Worm (Caenorhabditis elegans): Measurements from ENCODE around the gene srx-60.

Gene srx-60

DNA sequence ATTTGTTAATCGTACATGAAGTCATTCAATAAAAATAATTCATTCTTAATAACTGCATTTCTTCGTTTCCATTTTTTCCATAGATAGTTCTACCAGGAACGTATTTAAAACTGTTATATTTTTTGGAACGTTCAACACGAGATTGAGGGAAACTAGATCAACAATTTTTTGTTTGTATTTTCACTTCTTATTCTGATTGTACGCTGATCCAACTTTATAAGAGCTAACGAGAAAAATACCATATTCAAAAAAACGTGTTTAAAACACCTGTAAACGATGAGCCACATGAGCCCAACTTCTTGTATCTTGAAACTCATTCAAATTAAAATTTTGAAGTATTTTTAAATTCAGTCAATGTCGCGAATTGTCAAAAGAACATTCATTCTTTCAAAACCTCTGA lies 15.9 kb downstream of the srx-60 start:
- TF ChIP-seq W03F9.2 (tag; optimal IDR thresholded peaks at IDR 0.05) (no peak), him-1 (tag; optimal IDR thresholded peaks at IDR 0.05) (no peak), dao-5 (tag; optimal IDR thresholded peaks at IDR 0.05) (no peak)

DNA sequence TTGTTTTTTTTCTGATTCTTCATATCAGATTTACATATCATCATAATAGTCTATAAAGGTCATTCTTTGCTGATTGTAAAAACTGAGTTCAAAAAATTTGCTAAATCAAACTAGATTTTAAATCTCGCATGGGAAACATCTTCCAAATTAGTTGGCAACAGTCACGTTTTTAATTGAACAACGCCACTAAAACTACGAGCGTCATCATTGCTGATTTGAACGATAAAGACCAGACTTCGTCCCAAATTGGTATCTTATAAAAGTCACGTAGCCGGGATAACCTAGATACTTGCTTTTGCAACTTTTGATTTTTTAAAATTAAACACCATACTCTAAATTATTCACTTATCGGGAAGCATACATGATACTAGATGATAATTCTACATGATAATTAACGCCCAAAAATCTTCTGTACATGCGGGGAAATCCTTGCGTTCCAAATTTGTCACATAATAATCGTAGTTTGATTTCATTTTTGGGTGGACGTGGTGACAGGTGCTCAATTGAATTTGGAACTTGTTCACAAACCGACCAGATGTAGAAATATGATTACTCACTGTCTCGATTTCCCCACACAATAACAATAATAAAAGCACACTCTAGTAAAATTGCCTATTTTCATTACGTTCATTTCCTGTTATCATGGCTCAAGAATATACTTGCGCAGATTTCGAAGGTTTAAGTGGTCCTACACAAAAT lies 16.5 kb downstream of the srx-60 start, which contains the start of gene srw-67:
Gene srw-67 (plus strand): TSS at position 643 of the 699 bp plus-strand sequence.
- TF ChIP-seq W03F9.2 (tag; optimal IDR thresholded peaks at IDR 0.05) (no peak), dao-5 (tag; optimal IDR thresholded peaks at IDR 0.05) (no peak), him-1 (tag; optimal IDR thresholded peaks at IDR 0.05) (no peak)

DNA sequence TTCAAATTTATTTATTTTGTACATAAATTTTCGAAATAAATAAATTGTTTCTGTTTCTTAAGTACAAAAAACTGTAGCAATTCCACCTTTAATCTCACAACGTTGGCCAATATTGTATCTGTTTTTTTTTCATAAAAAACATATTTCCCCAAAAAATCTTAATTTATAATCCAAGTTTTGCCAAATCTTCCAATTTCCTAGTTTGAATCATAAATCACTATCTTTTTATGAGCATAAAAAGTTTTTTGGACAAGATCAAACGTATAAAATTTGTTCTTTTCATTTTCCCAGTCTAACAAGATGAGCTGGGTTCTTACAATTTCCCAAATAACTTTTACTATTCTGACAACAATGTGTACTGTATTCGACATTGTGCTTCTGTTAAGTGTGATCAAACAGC lies 19.5 kb downstream of the srx-60 start, which contains the start of gene srxa-4:
Gene srxa-4 (plus strand): TSS at position 301 of the 400 bp plus-strand sequence.
- no peak for TF ChIP-seq dao-5 (tag; optimal IDR thresholded peaks at IDR 0.05)
- TF ChIP-seq W03F9.2 (tag; optimal IDR thresholded peaks at IDR 0.05) = no peak
- TF ChIP-seq him-1 (tag; optimal IDR thresholded peaks at IDR 0.05) = no peak

DNA sequence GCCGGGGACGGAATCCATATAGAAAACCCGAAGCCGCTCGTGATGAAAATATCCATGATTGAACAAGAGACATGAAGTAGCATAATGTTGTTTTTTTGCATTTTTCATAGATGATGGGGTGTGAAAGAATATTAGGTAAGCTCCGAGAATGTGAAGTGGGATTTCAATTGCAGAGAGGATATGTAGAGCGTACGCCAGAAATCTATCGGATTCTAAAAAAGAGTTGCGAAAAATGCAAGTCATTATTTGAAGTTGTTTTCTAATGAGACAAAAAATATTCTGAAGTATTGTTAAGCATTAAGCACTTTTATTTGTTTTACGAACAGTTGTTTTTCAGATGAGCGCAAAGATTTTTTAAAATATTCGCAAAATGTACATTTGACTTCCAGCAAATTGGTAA lies 23.6 kb downstream of the srx-60 start, which contains the start of gene F18E3.10:
Gene F18E3.10 (minus strand): TSS at position 101 of the 400 bp plus-strand sequence.
- TF ChIP-seq W03F9.2 (tag; optimal IDR thresholded peaks at IDR 0.05) = no peak
- no peak for TF ChIP-seq him-1 (tag; optimal IDR thresholded peaks at IDR 0.05)
- TF ChIP-seq dao-5 (tag; optimal IDR thresholded peaks at IDR 0.05) = no peak

DNA sequence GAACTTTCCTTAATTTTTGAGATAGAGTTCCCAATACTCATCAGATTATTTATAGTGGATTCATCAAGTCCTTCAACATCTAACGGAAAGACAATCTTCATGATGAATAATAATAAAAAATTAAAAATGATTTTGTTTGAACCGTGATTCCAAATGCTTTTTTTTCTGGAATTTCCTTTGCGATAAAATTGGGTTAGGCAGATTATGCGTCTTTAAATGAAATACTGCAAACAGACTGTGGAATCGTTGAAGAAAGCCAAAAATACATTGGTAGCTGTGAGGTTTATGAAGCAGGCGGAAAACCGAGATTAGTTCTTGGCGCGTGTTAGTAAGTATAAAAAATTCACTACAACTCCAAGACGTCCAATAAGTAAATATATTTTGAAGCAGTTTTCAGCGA lies 25.9 kb downstream of the srx-60 start, which contains the start of gene srw-68:
Gene srw-68 (minus strand): TSS at position 101 of the 400 bp plus-strand sequence.
- no peak for TF ChIP-seq dao-5 (tag; optimal IDR thresholded peaks at IDR 0.05)
- no peak for TF ChIP-seq W03F9.2 (tag; optimal IDR thresholded peaks at IDR 0.05)
- TF ChIP-seq him-1 (tag; optimal IDR thresholded peaks at IDR 0.05) = no peak

DNA sequence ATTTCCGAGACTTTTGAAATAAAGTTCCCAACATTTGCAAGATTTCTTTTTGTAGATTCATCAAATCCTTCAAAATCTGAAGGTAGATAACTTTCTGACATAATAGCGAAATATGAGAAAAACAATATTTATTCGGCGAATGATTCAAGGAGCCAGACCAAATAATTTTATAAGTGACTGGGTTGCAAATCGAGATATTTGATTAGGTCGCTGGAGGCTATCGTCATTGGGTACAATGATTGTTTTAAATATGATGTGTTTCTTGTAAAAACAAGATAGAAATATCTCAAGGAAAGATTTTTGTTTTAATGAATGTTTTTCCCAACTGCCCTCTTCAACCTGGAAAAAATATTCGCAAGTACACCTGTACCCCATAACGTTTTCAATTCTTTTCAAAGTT lies 28.2 kb downstream of the srx-60 start, which contains the start of gene srw-69:
Gene srw-69 (minus strand): TSS at position 101 of the 400 bp plus-strand sequence.
- no peak for TF ChIP-seq dao-5 (tag; optimal IDR thresholded peaks at IDR 0.05)
- TF ChIP-seq W03F9.2 (tag; optimal IDR thresholded peaks at IDR 0.05) = no peak
- no peak for TF ChIP-seq him-1 (tag; optimal IDR thresholded peaks at IDR 0.05)

DNA sequence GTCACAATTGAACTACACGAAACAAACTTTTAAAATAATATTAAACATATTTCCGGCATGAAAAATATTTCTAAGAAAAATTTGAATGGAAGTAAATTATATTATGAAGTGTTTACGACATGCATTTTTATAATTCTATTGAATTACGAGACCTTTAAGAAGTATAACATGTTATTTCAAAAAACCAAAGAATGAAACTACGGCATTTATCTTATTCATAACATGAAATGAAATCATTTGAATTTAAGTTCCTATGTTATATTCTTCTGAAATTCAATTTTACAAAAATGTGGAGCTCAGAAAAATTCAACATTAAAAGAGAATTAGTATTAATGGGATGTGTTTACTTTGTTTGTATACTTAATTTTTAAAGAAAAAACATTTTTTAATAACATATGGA lies 30.3 kb downstream of the srx-60 start, which contains the start of gene srw-71:
Gene srw-71 (minus strand): TSS at position 101 of the 400 bp plus-strand sequence.
- no peak for TF ChIP-seq him-1 (tag; optimal IDR thresholded peaks at IDR 0.05)

DNA sequence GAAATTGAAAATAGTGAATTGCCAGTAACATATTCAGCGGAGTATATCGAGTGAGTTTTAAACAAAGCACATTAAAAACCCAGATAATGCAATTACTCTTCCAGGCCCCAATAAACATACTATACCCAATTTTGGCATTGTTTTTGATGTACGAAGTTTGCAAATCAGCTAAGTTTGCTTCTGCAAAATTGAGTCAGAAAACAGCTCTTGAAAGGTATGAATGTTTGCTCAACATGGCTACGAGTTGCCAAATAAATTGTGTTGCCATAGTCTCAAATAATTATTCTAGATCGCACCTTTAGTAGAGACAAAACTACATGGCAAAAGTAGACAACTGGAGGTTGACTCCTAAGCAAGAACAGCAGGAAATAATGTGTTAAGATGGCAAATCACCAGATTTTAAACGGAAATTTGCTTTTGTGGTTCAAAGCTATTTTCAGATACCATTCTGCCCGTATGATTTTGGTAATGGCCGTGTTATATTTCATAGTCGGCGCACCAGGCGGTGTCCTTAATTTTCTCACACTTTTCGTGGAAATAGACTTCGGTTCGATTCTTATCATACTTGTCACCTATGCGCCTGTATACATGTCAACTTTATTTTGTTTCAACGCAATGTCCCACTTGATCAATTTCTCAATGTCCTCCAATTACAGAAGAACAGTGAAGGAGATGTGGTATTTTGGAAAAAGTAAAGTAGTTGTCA lies 31.9 kb downstream of the srx-60 start:
- no peak for TF ChIP-seq dao-5 (tag; optimal IDR thresholded peaks at IDR 0.05)
- no peak for TF ChIP-seq him-1 (tag; optimal IDR thresholded peaks at IDR 0.05)
- no peak for TF ChIP-seq W03F9.2 (tag; optimal IDR thresholded peaks at IDR 0.05)

DNA sequence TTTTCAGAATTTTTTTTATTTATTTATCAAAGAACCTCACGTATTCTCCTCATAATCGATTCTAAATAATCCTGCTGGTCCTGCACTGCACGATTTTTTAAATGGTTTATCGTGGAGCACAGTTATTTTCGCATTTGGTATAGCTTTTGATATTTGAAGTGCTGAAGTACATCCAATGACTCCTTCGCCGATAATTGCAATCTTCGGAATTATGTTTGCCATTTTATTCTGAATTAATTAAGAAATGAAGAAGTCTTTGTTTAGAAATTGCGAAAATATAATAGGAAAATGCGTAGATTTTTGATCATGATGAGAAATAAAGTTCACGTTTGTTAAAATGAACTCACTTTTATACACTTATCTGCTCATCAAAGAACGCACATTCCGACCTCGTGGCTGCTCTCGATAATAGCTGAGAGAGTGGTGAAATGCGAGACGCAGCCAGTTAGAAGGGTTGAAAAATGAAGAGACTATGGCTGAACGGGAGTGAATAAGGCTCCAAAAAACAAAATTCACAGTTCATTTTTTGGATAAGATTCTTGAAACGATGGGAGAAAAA lies 34.2 kb downstream of the srx-60 start:
- TF ChIP-seq dao-5 (tag; optimal IDR thresholded peaks at IDR 0.05) (no peak), him-1 (tag; optimal IDR thresholded peaks at IDR 0.05) (no peak), W03F9.2 (tag; optimal IDR thresholded peaks at IDR 0.05) (peak; percentile 0)

DNA sequence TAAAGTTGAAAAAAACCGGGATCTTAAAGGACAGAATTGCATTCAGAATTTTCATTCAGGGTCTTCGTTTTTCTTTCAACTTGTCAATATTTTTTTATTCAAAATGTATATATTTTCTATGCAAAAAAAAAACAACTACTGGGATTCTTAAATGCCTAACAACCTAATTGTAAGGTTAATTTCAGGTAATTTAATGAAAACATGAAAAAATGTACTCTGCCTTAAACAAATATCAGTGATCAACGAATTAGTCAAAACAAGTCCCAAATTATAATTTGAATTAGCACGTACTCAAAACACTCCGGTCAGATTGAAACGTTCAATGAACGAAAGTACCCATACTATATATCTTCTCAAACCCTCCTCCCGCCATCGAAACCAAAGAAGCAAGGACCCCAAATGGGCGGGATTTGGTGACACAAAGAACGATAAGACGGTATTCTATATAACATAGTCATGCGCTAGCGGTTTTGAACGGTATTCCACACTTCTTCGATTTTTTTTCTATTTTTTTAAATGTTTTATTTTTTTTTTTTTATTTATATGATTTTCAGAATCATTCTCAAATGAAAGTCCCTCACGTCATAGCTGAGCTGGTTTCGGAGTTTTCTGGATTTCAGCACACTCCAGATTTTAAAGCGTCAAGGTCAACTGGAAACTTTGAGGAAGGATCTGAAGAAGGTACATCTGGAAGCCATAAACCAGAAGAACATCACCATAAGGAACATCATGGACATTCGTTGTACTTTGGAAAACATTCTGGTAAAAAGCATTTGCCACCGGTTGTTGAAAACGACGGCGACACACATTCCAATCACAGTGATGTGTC lies 34.9 kb downstream of the srx-60 start, which contains the start of the genes ddo-2 and F25E5.8:
Gene ddo-2 (minus strand): TSS at position 330 of the 829 bp plus-strand sequence.
Gene F25E5.8 (plus strand): TSS at position 555 of the 829 bp plus-strand sequence.
- TF ChIP-seq W03F9.2 (tag; optimal IDR thresholded peaks at IDR 0.05) = no peak

DNA sequence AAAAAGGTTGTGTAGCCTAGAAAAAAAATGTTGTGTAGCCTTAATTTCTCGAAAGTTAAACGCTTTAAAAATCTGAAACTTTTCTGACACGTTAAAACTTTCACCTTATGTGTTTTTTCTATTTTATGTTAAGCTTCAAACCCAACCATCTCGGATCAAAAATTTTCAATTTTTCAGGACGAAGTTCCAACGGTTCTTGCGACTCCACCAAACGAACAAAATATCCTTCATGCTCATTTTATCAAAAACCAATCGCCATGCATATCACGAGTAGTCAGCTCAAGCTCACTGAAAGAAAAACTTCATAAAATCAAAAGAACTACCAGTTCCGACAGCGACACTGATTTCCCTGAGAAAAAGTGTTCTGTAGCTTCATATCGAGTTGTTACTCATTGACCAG lies 35.8 kb downstream of the srx-60 start:
- TF ChIP-seq W03F9.2 (tag; optimal IDR thresholded peaks at IDR 0.05) = no peak
- no peak for TF ChIP-seq dao-5 (tag; optimal IDR thresholded peaks at IDR 0.05)
- TF ChIP-seq him-1 (tag; optimal IDR thresholded peaks at IDR 0.05) = no peak

DNA sequence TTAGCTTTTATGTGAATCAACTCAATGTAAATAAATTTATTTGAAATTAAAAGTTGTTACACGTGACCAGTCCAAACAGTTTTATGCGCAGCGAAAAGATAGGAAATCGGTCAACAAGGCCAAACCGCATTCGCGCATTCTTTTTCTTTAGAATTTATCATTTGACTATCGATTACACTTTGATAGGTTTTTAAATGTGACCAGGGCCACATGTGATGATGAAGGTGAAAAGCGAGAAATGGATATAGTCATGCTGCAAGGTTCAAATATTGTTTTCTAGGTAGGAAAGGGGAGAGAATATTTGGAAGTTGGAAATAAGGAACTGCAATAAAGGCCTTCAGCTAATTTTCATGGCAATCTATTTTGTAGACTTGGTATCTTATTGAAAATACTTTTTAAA lies 36.2 kb downstream of the srx-60 start:
- TF ChIP-seq dao-5 (tag; optimal IDR thresholded peaks at IDR 0.05) = no peak
- no peak for TF ChIP-seq W03F9.2 (tag; optimal IDR thresholded peaks at IDR 0.05)

DNA sequence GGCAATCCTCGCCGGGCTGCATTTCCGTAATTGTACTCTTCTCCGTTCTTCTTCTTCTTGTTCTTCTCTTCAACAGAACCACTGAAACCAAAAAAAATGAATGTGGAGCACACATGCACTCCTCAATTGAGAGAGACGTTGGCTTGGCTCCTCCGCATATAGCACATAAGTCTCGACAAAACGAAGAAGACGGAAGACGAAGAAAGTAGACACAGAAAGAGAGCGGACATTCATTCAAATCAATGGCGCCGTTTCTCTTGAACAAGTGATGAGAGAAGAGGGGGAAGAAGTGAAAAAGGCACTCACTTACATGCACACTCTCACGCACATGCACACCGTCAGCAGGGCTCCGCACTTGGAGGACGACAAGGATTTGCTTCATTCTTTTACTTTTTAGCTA lies 36.9 kb downstream of the srx-60 start, which contains the start of gene F25E5.9:
Gene F25E5.9 (minus strand): TSS at position 382 of the 400 bp plus-strand sequence.
- TF ChIP-seq him-1 (tag; optimal IDR thresholded peaks at IDR 0.05) (no peak), dao-5 (tag; optimal IDR thresholded peaks at IDR 0.05) (no peak)
